Worm (Caenorhabditis elegans) whole organism, L4 larva: ENCODE results near the gene anmt-1.
A peak's percentile ranks its signal among the peaks of the same experiment; 100 is the strongest.

ENCODE experiments used
- Y48G9A.11 ChIP-seq: fragments of 200-800 bp; sonication (Bioruptor generic); IDR thresholded peaks from 2 replicates; pipeline ENCODE4 v1.3.6; 2022; ENCODE audit warnings: missing genetic modification reagents, missing genetic modification characterization, missing compliant biosample characterization
- ZK546.5 ChIP-seq, 2 experiments: sonication (generic microtip); optimal IDR thresholded peaks; 2 replicates each; lab custom pipeline; 2017; ENCODE audit warnings: missing biosample characterization in 2 of 2, missing genetic modification characterization in 2 of 2
- aha-1 ChIP-seq: fragments of 150-350 bp; peaks from one replicate; lab custom pipeline; 2014; ENCODE audit warnings: missing biosample characterization, missing genetic modification characterization
- aly-2 ChIP-seq: sonication (generic microtip); optimal IDR thresholded peaks from 2 replicates; lab custom pipeline; 2018; ENCODE audit warnings: missing biosample characterization, missing genetic modification characterization
- ceh-62 ChIP-seq: sonication (generic microtip); optimal IDR thresholded peaks from 2 replicates; lab custom pipeline; 2017; ENCODE audit warnings: missing biosample characterization, missing genetic modification characterization
- ctbp-1 ChIP-seq: fragments of 200-800 bp; sonication (Bioruptor generic); IDR thresholded peaks from 2 replicates; pipeline ENCODE4 v1.3.6; 2022; ENCODE audit warnings: missing genetic modification reagents, missing genetic modification characterization, missing compliant biosample characterization
- daf-16 ChIP-seq, 3 experiments: sonication (generic microtip); optimal IDR thresholded peaks; 2 replicates each; lab custom pipeline; 2016 to 2017; ENCODE audit warnings: missing genetic modification characterization in 3 of 3, missing genetic modification reagents in 3 of 3, mild to moderate bottlenecking in 2 of 3, missing compliant biosample characterization in 2 of 3, missing biosample characterization in 1 of 3, moderate library complexity in 1 of 3
- daf-19 ChIP-seq: fragments of 200-800 bp; sonication (Bioruptor generic); conservative IDR thresholded peaks from 2 replicates; pipeline ENCODE4 v1.3.6; 2022; ENCODE audit warnings: missing genetic modification characterization, missing compliant biosample characterization
- daf-8 ChIP-seq: fragments of 200-800 bp; sonication (Bioruptor generic); IDR thresholded peaks from 2 replicates; pipeline ENCODE4 v1.3.6; 2022; ENCODE audit warnings: missing genetic modification characterization, missing compliant biosample characterization
- duxl-1 ChIP-seq: sonication (generic microtip); optimal IDR thresholded peaks from 2 replicates; lab custom pipeline; 2016; ENCODE audit warnings: mild to moderate bottlenecking, missing genetic modification characterization, moderate library complexity, missing compliant biosample characterization; ENCODE audit not compliant: poor library complexity
- egl-43 ChIP-seq: fragments of 200-800 bp; sonication (Bioruptor generic); IDR thresholded peaks from 2 replicates; pipeline ENCODE4 v1.3.6; 2022; ENCODE audit warnings: missing genetic modification reagents, missing genetic modification characterization, missing compliant biosample characterization
- fos-1 ChIP-seq: fragments of 150-350 bp; optimal IDR thresholded peaks from 2 replicates; lab custom pipeline; 2014; ENCODE audit warnings: missing biosample characterization, missing genetic modification characterization
- hlh-30 ChIP-seq: sonication (generic microtip); optimal IDR thresholded peaks from 2 replicates; lab custom pipeline; 2017; ENCODE audit warnings: antibody characterized with exemption, mild to moderate bottlenecking, missing genetic modification characterization, missing compliant biosample characterization; ENCODE audit not compliant: insufficient read depth
- lin-13 ChIP-seq: fragments of 150-350 bp; optimal IDR thresholded peaks from 2 replicates; lab custom pipeline; 2014; ENCODE audit warnings: missing biosample characterization, missing genetic modification reagents, missing genetic modification characterization
- lin-29 ChIP-seq: fragments of 200-800 bp; sonication (Bioruptor generic); IDR thresholded peaks from 2 replicates; pipeline ENCODE4 v1.3.6; 2022; ENCODE audit warnings: missing genetic modification reagents, missing genetic modification characterization, missing compliant biosample characterization
- lsy-2 ChIP-seq, 2 experiments: fragments of 150-350 bp in 1 of 2; sonication (generic microtip) in 1 of 2; optimal IDR thresholded peaks; 2 replicates each; lab custom pipeline; 2014 to 2017; ENCODE audit warnings: missing biosample characterization in 2 of 2, missing genetic modification characterization in 2 of 2
- madf-9 ChIP-seq: fragments of 200-800 bp; sonication (Bioruptor generic); conservative IDR thresholded peaks from 2 replicates; pipeline ENCODE4 v1.3.6; 2022; ENCODE audit warnings: missing genetic modification reagents, missing genetic modification characterization, missing compliant biosample characterization
- mxl-2 ChIP-seq: fragments of 200-800 bp; sonication (Bioruptor generic); conservative IDR thresholded peaks from 2 replicates; pipeline ENCODE4 v1.3.6; 2022; ENCODE audit warnings: missing genetic modification reagents, missing genetic modification characterization, missing compliant biosample characterization
- nhr-102 ChIP-seq: sonication (generic microtip); optimal IDR thresholded peaks from 2 replicates; lab custom pipeline; 2016; ENCODE audit warnings: mild to moderate bottlenecking, missing genetic modification characterization, moderate library complexity, missing compliant biosample characterization
- nhr-237 ChIP-seq: sonication (generic microtip); optimal IDR thresholded peaks from 2 replicates; lab custom pipeline; 2017; ENCODE audit warnings: missing biosample characterization, missing genetic modification characterization
- nhr-28 ChIP-seq: fragments of 150-350 bp; optimal IDR thresholded peaks from 2 replicates; lab custom pipeline; 2014; ENCODE audit warnings: missing biosample characterization, missing genetic modification characterization
- nhr-41 ChIP-seq: fragments of 200-800 bp; sonication (Bioruptor generic); IDR thresholded peaks from 2 replicates; pipeline ENCODE4 v1.3.6; 2022; ENCODE audit warnings: missing genetic modification reagents, missing genetic modification characterization, missing compliant biosample characterization
- nhr-42 ChIP-seq: fragments of 200-800 bp; sonication (Bioruptor generic); IDR thresholded peaks from 2 replicates; pipeline ENCODE4 v1.3.6; 2022; ENCODE audit warnings: missing genetic modification characterization, missing compliant biosample characterization
- nhr-6 ChIP-seq: fragments of 150-350 bp; optimal IDR thresholded peaks from 2 replicates; lab custom pipeline; 2014; ENCODE audit warnings: missing biosample characterization, missing genetic modification characterization
- nhr-77 ChIP-seq: fragments of 150-350 bp; optimal IDR thresholded peaks from 2 replicates; lab custom pipeline; 2014; ENCODE audit warnings: missing biosample characterization, missing genetic modification characterization
- pha-4 ChIP-seq, 2 experiments: fragments of 150-350 bp in 1 of 2; fragments of 200-800 bp in 1 of 2; sonication (Bioruptor generic) in 1 of 2; IDR thresholded peaks in 1 of 2; optimal IDR thresholded peaks in 1 of 2; 2 replicates each; pipeline versions ENCODE4 v1.3.6 to Lab custom; 2014 to 2022; ENCODE audit warnings: missing genetic modification characterization in 2 of 2, missing genetic modification reagents in 2 of 2, missing biosample characterization in 1 of 2, missing compliant biosample characterization in 1 of 2
- php-3 ChIP-seq: fragments of 200-800 bp; sonication (Bioruptor generic); IDR thresholded peaks from 2 replicates; pipeline ENCODE4 v1.3.6; 2022; ENCODE audit warnings: missing genetic modification reagents, missing genetic modification characterization, missing compliant biosample characterization
- rbr-2 ChIP-seq: sonication (generic microtip); optimal IDR thresholded peaks from 2 replicates; lab custom pipeline; 2016; ENCODE audit warnings: missing genotype, missing genetic modification characterization, missing compliant biosample characterization
- saeg-2 ChIP-seq: fragments of 200-800 bp; sonication (Bioruptor generic); IDR thresholded peaks from 2 replicates; pipeline ENCODE4 v1.3.6; 2022; ENCODE audit warnings: missing genetic modification reagents, missing genetic modification characterization, missing compliant biosample characterization
- spr-1 ChIP-seq: sonication (generic microtip); optimal IDR thresholded peaks from 2 replicates; lab custom pipeline; 2016; ENCODE audit warnings: mild to moderate bottlenecking, missing genetic modification characterization, missing compliant biosample characterization
- unc-62 ChIP-seq, 3 experiments: fragments of 150-350 bp in 1 of 3; sonication (generic microtip); optimal IDR thresholded peaks in 2 of 3; peaks in 1 of 3; 1 replicate in 1 of 3; 2 replicates in 2 of 3; lab custom pipeline; 2014 to 2017; ENCODE audit warnings: missing biosample characterization in 3 of 3, missing genetic modification characterization in 3 of 3, missing genetic modification reagents in 3 of 3, missing genotype in 1 of 3
- zag-1 ChIP-seq: fragments of 150-350 bp; optimal IDR thresholded peaks from 2 replicates; lab custom pipeline; 2014; ENCODE audit warnings: missing biosample characterization, missing genetic modification characterization

The anmt-1 gene

DNA sequence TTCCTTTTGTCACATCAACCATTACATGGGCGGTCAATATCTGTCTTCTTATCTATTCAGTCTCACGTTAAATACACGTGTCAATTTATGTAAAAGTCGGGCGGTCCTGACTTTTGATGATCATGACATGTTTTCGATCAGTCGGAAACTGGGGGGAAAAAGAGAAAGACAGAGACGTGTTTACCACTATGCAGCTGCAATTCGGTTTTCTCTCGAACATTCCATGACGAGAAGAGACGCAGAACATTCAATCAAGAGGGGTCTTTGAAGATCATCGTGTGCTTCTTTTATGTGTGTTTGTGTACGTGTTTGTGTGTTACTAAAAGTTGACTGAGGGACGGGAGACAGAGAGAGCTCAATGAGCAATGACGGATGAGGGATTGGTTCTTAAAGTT, 26.2 kb upstream of the anmt-1 start (continued):
- TF ChIP-seq mxl-2 (GFP tag; lab: Robert Waterston, UW), result peak; percentile 93
- TF ChIP-seq nhr-237 (tag; lab: Kevin White, UChicago), result no peak
- no peak for TF ChIP-seq egl-43 (GFP tag; lab: Robert Waterston, UW)
- TF ChIP-seq nhr-77 (tag; lab: Kevin White, UChicago), result peak; percentile 91
- peak; percentile 77 for TF ChIP-seq pha-4 (GFP tag; IDR thresholded peaks at IDR 0.05; lab: Robert Waterston, UW)
- peak; percentile 97 for TF ChIP-seq pha-4 (tag; optimal IDR thresholded peaks at IDR 0.05; lab: Kevin White, UChicago)
- no peak for TF ChIP-seq daf-19 (GFP tag; lab: Robert Waterston, UW)
- TF ChIP-seq daf-8 (GFP tag; lab: Robert Waterston, UW), result no peak
- no peak for TF ChIP-seq fos-1 (tag; lab: Kevin White, UChicago)
- no peak for TF ChIP-seq Y48G9A.11 (GFP tag; lab: Robert Waterston, UW)
- peak; percentile 44 for TF ChIP-seq madf-9 (GFP tag; lab: Robert Waterston, UW)
- peak; percentile 97 to 99 for TF ChIP-seq daf-16 (GFP tag; optimal IDR thresholded peaks at IDR 0.05; lab: Kevin White, UChicago)
- TF ChIP-seq daf-16 (tag; optimal IDR thresholded peaks at IDR 0.05; lab: Kevin White, UChicago), result peak; percentile 99
- TF ChIP-seq aha-1 (tag; lab: Kevin White, UChicago), result peak; percentile 70
- peak; percentile 60; the same call in 1 of the 2 replicates for TF ChIP-seq nhr-42 (GFP tag; lab: Robert Waterston, UW)
- peak; percentile 94 for TF ChIP-seq nhr-102 (tag; lab: Kevin White, UChicago)
- peak; percentile 90 for TF ChIP-seq rbr-2 (tag; lab: Kevin White, UChicago)
- no peak for TF ChIP-seq aly-2 (tag; lab: Kevin White, UChicago)
- no peak for TF ChIP-seq ZK546.5 (tag; optimal IDR thresholded peaks at IDR 0.05; lab: Kevin White, UChicago)
- TF ChIP-seq hlh-30, result peak; percentile 96
- TF ChIP-seq ctbp-1, result peak; percentile 71
- no peak for TF ChIP-seq duxl-1 (tag; lab: Kevin White, UChicago)
- peak; percentile 74 for TF ChIP-seq lin-13
- TF ChIP-seq, all 104 proteins: peak for 53

DNA sequence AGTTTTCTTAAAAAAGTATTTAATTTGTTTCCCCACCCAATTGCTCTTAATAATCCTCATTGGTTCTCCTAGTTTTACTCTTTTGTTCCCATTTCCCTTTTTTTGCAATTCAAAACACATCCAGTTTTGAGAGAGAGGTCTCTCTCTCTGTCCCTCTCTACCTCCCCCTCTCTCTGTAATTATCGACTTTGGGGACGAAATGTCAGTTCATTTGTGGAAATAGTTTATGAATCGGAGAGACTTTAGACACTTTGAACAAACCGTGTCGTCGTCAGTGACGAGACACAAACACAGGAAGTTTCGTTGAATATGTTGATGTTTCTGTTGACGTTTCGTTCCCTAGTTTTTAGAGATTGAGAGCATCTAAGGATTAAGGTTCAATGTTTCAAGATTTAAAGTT, 21.5 kb upstream of the anmt-1 start:
- TF ChIP-seq unc-62 (GFP tag; optimal IDR thresholded peaks at IDR 0.05 in 1 of 2; lab: Kevin White, UChicago), result peak in 1 of 2 experiments; percentile 86
- TF ChIP-seq unc-62 (tag; optimal IDR thresholded peaks at IDR 0.05; lab: Kevin White, UChicago), result no peak
- no peak for TF ChIP-seq nhr-41 (GFP tag; lab: Robert Waterston, UW)

DNA sequence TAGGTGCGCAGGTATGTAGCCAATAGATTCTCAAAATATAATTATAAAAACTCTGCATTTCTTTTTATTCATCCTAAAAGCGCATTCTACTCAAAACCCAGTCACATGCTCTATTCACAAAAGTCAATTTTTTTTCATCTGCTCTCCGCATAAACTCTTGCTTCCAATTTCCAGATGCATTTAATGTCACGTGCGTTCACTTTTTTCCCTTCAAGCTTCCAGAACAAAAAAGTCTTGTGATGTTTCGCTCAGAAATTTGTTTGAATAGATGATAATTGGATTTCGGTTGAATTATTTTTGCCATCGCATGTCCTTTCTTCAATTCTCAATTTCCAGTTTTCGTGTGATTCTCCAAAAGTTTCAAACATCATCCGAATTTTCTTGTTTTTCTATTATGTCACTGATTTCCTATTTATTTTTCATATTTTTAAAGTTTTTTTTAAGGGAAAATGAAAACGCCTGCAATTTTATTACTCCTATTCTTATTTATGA, 19.7 kb upstream of the anmt-1 start, which contains the start of gene F22B7.1:
TSS of gene F22B7.1 (plus strand) at position 442 of the 492 bp plus-strand sequence.
- TF ChIP-seq lsy-2 (tag; optimal IDR thresholded peaks at IDR 0.05; lab: Kevin White, UChicago) (peak in 1 of 2 experiments; percentile 11), hlh-30 (peak; percentile 44), lin-29 (GFP tag; lab: Robert Waterston, UW) (no peak), saeg-2 (no peak)
- TF ChIP-seq, all 104 proteins: peak for 2

DNA sequence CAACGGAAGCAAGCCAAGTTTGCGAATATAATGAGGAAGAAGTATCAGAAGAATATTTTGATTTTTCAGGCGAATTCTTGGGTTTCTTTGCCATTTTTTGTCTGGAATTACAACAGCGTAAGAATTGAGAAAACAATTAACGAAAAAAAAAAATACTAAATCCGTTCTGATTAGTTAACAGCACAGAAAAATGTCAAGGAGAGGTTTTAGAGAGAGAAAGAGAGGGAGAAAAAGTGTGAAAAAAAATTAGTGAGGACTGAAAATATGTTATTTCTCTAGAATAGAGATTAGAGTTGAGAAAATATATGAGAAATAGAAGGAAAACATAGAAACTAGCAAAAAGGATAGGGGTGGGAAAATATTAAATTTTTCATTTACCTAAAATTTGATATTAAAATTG, 17.2 kb upstream of the anmt-1 start, which contains the start of gene dpy-19:
TSS of gene dpy-19 (minus strand) at position 101 of the 400 bp plus-strand sequence.
- TF ChIP-seq fos-1 (tag; lab: Kevin White, UChicago) (no peak), nhr-6 (tag; lab: Kevin White, UChicago) (no peak), spr-1 (tag; lab: Kevin White, UChicago) (no peak), php-3 (no peak), lin-13 (no peak), ceh-62 (no peak), zag-1 (tag; lab: Kevin White, UChicago) (no peak), lsy-2 (tag; optimal IDR thresholded peaks at IDR 0.05; lab: Kevin White, UChicago) (no peak), nhr-28 (tag; lab: Kevin White, UChicago) (no peak)
